Worm (Caenorhabditis elegans) whole organism, L4 larva: ENCODE results near the gene F40C5.2.

Experiments used
- D1046.2 ChIP-seq: fragments of 200-800 bp; sonication (Bioruptor generic); IDR thresholded peaks from 2 replicates; pipeline ENCODE4 v1.3.6; 2022; ENCODE audit warnings: missing genetic modification characterization, missing compliant biosample characterization
- F37D6.2 ChIP-seq: sonication (generic microtip); optimal IDR thresholded peaks from 2 replicates; lab custom pipeline; 2016; ENCODE audit warnings: mild to moderate bottlenecking, missing genetic modification characterization, missing compliant biosample characterization
- F44E2.7 ChIP-seq: fragments of 200-800 bp; sonication (Bioruptor generic); IDR thresholded peaks from 2 replicates; pipeline ENCODE4 v2.1.2; 2022; ENCODE audit warnings: missing genetic modification characterization, missing compliant biosample characterization
- F49E8.2 ChIP-seq: sonication (generic microtip); optimal IDR thresholded peaks from 2 replicates; lab custom pipeline; 2016; ENCODE audit warnings: missing compliant biosample characterization, mild to moderate bottlenecking, missing genetic modification characterization, borderline replicate concordance
- Y75B8A.6 ChIP-seq: fragments of 200-800 bp; sonication (Bioruptor generic); IDR thresholded peaks from 2 replicates; pipeline ENCODE4 v1.3.6; 2022; ENCODE audit warnings: missing genetic modification reagents, missing genetic modification characterization, missing compliant biosample characterization
- aha-1 ChIP-seq: fragments of 150-350 bp; peaks from one replicate; lab custom pipeline; 2014; ENCODE audit warnings: missing biosample characterization, missing genetic modification characterization
- ama-1 ChIP-seq: fragments of 150-350 bp; optimal IDR thresholded peaks from 2 replicates; lab custom pipeline; 2014; ENCODE audit warnings: inconsistent platforms, mixed read lengths
- ceh-28 ChIP-seq: fragments of 150-350 bp; optimal IDR thresholded peaks from 2 replicates; lab custom pipeline; 2014; ENCODE audit warnings: missing biosample characterization, missing genetic modification reagents, missing genetic modification characterization
- ceh-44 ChIP-seq: fragments of 200-800 bp; sonication (Bioruptor generic); IDR thresholded peaks from 2 replicates; pipeline ENCODE4 v1.3.6; 2022; ENCODE audit warnings: missing genetic modification reagents, missing genetic modification characterization, missing compliant biosample characterization
- ceh-62 ChIP-seq: sonication (generic microtip); optimal IDR thresholded peaks from 2 replicates; lab custom pipeline; 2017; ENCODE audit warnings: missing biosample characterization, missing genetic modification characterization
- daf-16 ChIP-seq, 3 experiments: sonication (generic microtip); optimal IDR thresholded peaks; 2 replicates each; lab custom pipeline; 2016 to 2017; ENCODE audit warnings: missing genetic modification characterization in 3 of 3, missing genetic modification reagents in 3 of 3, mild to moderate bottlenecking in 2 of 3, missing compliant biosample characterization in 2 of 3, missing biosample characterization in 1 of 3, moderate library complexity in 1 of 3
- daf-19 ChIP-seq: fragments of 200-800 bp; sonication (Bioruptor generic); conservative IDR thresholded peaks from 2 replicates; pipeline ENCODE4 v1.3.6; 2022; ENCODE audit warnings: missing genetic modification characterization, missing compliant biosample characterization
- dmd-6 ChIP-seq: fragments of 200-800 bp; sonication (Bioruptor generic); IDR thresholded peaks from 2 replicates; pipeline ENCODE4 v1.3.6; 2022; ENCODE audit warnings: missing genetic modification reagents, missing genetic modification characterization, missing compliant biosample characterization
- dpl-1 ChIP-seq: fragments of 150-350 bp; optimal IDR thresholded peaks from 2 replicates; lab custom pipeline; 2014; ENCODE audit warnings: missing biosample characterization, missing genetic modification reagents, missing genetic modification characterization
- dve-1 ChIP-seq: sonication (generic microtip); optimal IDR thresholded peaks from 2 replicates; lab custom pipeline; 2017; ENCODE audit warnings: antibody characterized with exemption, mild to moderate bottlenecking, missing genetic modification characterization, missing compliant biosample characterization; ENCODE audit not compliant: insufficient read depth
- gei-8 ChIP-seq: fragments of 200-800 bp; sonication (Bioruptor generic); optimal IDR thresholded peaks from 2 replicates; lab custom pipeline; 2018; ENCODE audit warnings: mild to moderate bottlenecking, missing genetic modification characterization, missing compliant biosample characterization
- hlh-11 ChIP-seq: fragments of 200-800 bp; sonication (Bioruptor generic); optimal IDR thresholded peaks from 2 replicates; lab custom pipeline; 2018; ENCODE audit warnings: mild to moderate bottlenecking, missing genetic modification characterization, missing compliant biosample characterization
- hlh-30 ChIP-seq: sonication (generic microtip); optimal IDR thresholded peaks from 2 replicates; lab custom pipeline; 2017; ENCODE audit warnings: antibody characterized with exemption, mild to moderate bottlenecking, missing genetic modification characterization, missing compliant biosample characterization; ENCODE audit not compliant: insufficient read depth
- hmg-1.1 ChIP-seq: fragments of 200-800 bp; sonication (Bioruptor generic); IDR thresholded peaks from 2 replicates; pipeline ENCODE4 v1.3.6; 2022; ENCODE audit warnings: missing genetic modification reagents, missing genetic modification characterization, missing compliant biosample characterization
- lin-29 ChIP-seq: fragments of 200-800 bp; sonication (Bioruptor generic); IDR thresholded peaks from 2 replicates; pipeline ENCODE4 v1.3.6; 2022; ENCODE audit warnings: missing genetic modification reagents, missing genetic modification characterization, missing compliant biosample characterization
- lin-38 ChIP-seq: fragments of 200-800 bp; sonication (Bioruptor generic); IDR thresholded peaks from 2 replicates; pipeline ENCODE4 v1.3.6; 2022; ENCODE audit warnings: missing genetic modification reagents, missing genetic modification characterization, missing compliant biosample characterization
- lir-3 ChIP-seq: sonication (generic microtip); optimal IDR thresholded peaks from 2 replicates; lab custom pipeline; 2016; ENCODE audit warnings: mild to moderate bottlenecking, missing genetic modification characterization, missing compliant biosample characterization
- lsy-2 ChIP-seq, 2 experiments: fragments of 150-350 bp in 1 of 2; sonication (generic microtip) in 1 of 2; optimal IDR thresholded peaks; 2 replicates each; lab custom pipeline; 2014 to 2017; ENCODE audit warnings: missing biosample characterization in 2 of 2, missing genetic modification characterization in 2 of 2
- mdl-1 ChIP-seq, 2 experiments: fragments of 150-350 bp in 1 of 2; sonication (generic microtip) in 1 of 2; optimal IDR thresholded peaks; 2 replicates each; lab custom pipeline; 2014 to 2017; ENCODE audit warnings: missing biosample characterization in 2 of 2, missing genetic modification characterization in 2 of 2
- mdt-29 ChIP-seq: fragments of 200-800 bp; sonication (Bioruptor generic); IDR thresholded peaks from 2 replicates; pipeline ENCODE4 v1.3.6; 2022; ENCODE audit warnings: missing genetic modification reagents, missing genetic modification characterization, missing compliant biosample characterization
- mxl-3 ChIP-seq: fragments of 200-800 bp; sonication (Bioruptor generic); optimal IDR thresholded peaks from 2 replicates; lab custom pipeline; 2018; ENCODE audit warnings: mild to moderate bottlenecking, missing genetic modification characterization, missing compliant biosample characterization
- nhr-10 ChIP-seq: fragments of 150-350 bp; optimal IDR thresholded peaks from 2 replicates; lab custom pipeline; 2014; ENCODE audit warnings: missing biosample characterization, missing genetic modification characterization
- nhr-102 ChIP-seq: sonication (generic microtip); optimal IDR thresholded peaks from 2 replicates; lab custom pipeline; 2016; ENCODE audit warnings: mild to moderate bottlenecking, missing genetic modification characterization, moderate library complexity, missing compliant biosample characterization
- nhr-28 ChIP-seq: fragments of 150-350 bp; optimal IDR thresholded peaks from 2 replicates; lab custom pipeline; 2014; ENCODE audit warnings: missing biosample characterization, missing genetic modification characterization
- nhr-41 ChIP-seq: fragments of 200-800 bp; sonication (Bioruptor generic); IDR thresholded peaks from 2 replicates; pipeline ENCODE4 v1.3.6; 2022; ENCODE audit warnings: missing genetic modification reagents, missing genetic modification characterization, missing compliant biosample characterization
- nhr-42 ChIP-seq: fragments of 200-800 bp; sonication (Bioruptor generic); IDR thresholded peaks from 2 replicates; pipeline ENCODE4 v1.3.6; 2022; ENCODE audit warnings: missing genetic modification characterization, missing compliant biosample characterization
- nhr-48 ChIP-seq: sonication (generic microtip); optimal IDR thresholded peaks from 2 replicates; lab custom pipeline; 2016; ENCODE audit warnings: mild to moderate bottlenecking, missing genetic modification characterization, missing compliant biosample characterization
- pha-4 ChIP-seq, 2 experiments: fragments of 150-350 bp in 1 of 2; fragments of 200-800 bp in 1 of 2; sonication (Bioruptor generic) in 1 of 2; IDR thresholded peaks in 1 of 2; optimal IDR thresholded peaks in 1 of 2; 2 replicates each; pipeline versions ENCODE4 v1.3.6 to Lab custom; 2014 to 2022; ENCODE audit warnings: missing genetic modification characterization in 2 of 2, missing genetic modification reagents in 2 of 2, missing biosample characterization in 1 of 2, missing compliant biosample characterization in 1 of 2
- php-3 ChIP-seq: fragments of 200-800 bp; sonication (Bioruptor generic); IDR thresholded peaks from 2 replicates; pipeline ENCODE4 v1.3.6; 2022; ENCODE audit warnings: missing genetic modification reagents, missing genetic modification characterization, missing compliant biosample characterization
- pqm-1 ChIP-seq: sonication (generic microtip); optimal IDR thresholded peaks from 2 replicates; lab custom pipeline; 2017; ENCODE audit warnings: missing biosample characterization, missing genetic modification characterization
- saeg-2 ChIP-seq: fragments of 200-800 bp; sonication (Bioruptor generic); IDR thresholded peaks from 2 replicates; pipeline ENCODE4 v1.3.6; 2022; ENCODE audit warnings: missing genetic modification reagents, missing genetic modification characterization, missing compliant biosample characterization
- set-16 ChIP-seq: fragments of 200-800 bp; sonication (Bioruptor generic); IDR thresholded peaks from 2 replicates; pipeline ENCODE4 v1.3.6; 2022; ENCODE audit warnings: missing genetic modification reagents, missing genetic modification characterization, missing compliant biosample characterization
- snpc-4 ChIP-seq: fragments of 150-350 bp; optimal IDR thresholded peaks from 2 replicates; lab custom pipeline; 2014; ENCODE audit warnings: missing biosample characterization, missing genetic modification characterization
- spr-1 ChIP-seq: sonication (generic microtip); optimal IDR thresholded peaks from 2 replicates; lab custom pipeline; 2016; ENCODE audit warnings: mild to moderate bottlenecking, missing genetic modification characterization, missing compliant biosample characterization
- spr-3 ChIP-seq: fragments of 200-800 bp; sonication (Bioruptor generic); optimal IDR thresholded peaks from 2 replicates; lab custom pipeline; 2018; ENCODE audit warnings: mild to moderate bottlenecking, missing genetic modification characterization, missing compliant biosample characterization
- unc-62 ChIP-seq, 3 experiments: fragments of 150-350 bp in 1 of 3; sonication (generic microtip); optimal IDR thresholded peaks in 2 of 3; peaks in 1 of 3; 1 replicate in 1 of 3; 2 replicates in 2 of 3; lab custom pipeline; 2014 to 2017; ENCODE audit warnings: missing biosample characterization in 3 of 3, missing genetic modification characterization in 3 of 3, missing genetic modification reagents in 3 of 3, missing genotype in 1 of 3
- zfp-2 ChIP-seq: sonication (generic microtip); optimal IDR thresholded peaks from 2 replicates; lab custom pipeline; 2016; ENCODE audit warnings: mild to moderate bottlenecking, missing genetic modification characterization, missing compliant biosample characterization
- zfp-3 ChIP-seq: fragments of 200-800 bp; sonication (Bioruptor generic); conservative IDR thresholded peaks from 2 replicates; pipeline ENCODE4 v1.3.6; 2022; ENCODE audit warnings: missing genetic modification reagents, missing genetic modification characterization, missing compliant biosample characterization
- zip-2 ChIP-seq: fragments of 150-350 bp; optimal IDR thresholded peaks from 2 replicates; lab custom pipeline; 2014; ENCODE audit warnings: missing biosample characterization, missing genetic modification characterization

Gene F40C5.2

DNA sequence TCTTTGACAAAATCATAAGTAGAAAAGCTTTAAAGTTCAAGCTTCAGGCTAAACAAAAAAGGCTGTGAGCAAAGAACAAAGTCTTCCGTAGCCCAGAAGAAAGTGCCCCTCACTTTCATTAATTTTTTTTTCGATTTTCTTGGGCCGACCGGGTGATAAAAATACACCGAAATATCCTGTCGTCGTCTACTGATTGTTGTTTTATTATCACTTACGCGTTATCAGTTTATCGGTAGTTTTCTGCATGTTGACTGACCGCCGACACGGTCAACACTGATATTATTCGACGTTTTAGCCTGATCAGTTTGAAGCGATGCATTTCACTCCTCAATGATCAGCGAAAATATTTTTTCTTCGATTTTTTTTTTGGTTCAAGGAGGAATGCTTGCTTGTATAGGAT lies 9.6 kb downstream of the F40C5.2 start:
- TF ChIP-seq dmd-6 (GFP tag; lab: Robert Waterston, UW) (peak; percentile 30; the same call in 1 of the 2 replicates), daf-16 (GFP tag; optimal IDR thresholded peaks at IDR 0.05; lab: Kevin White, UChicago) (no peak), daf-16 (tag; optimal IDR thresholded peaks at IDR 0.05; lab: Kevin White, UChicago) (peak; percentile 97), hlh-11 (peak; percentile 16), hmg-1.1 (no peak), php-3 (0 out of 2 replicates have a peak, but pooled peaks have one; percentile 45), nhr-28 (tag; lab: Kevin White, UChicago) (peak; percentile 51), pqm-1 (tag; lab: Kevin White, UChicago) (peak; percentile 50), ceh-28 (no peak), spr-1 (no peak)
- TF ChIP-seq, all 104 proteins: peak for 6

ce11 chrV:3581034-3581433 lies 10.2 kb downstream of the F40C5.2 start:
- TF ChIP-seq hlh-30 (tag; lab: Kevin White, UChicago), result peak; percentile 36
- TF ChIP-seq ceh-44 (GFP tag; lab: Robert Waterston, UW), result no peak
- TF ChIP-seq lin-38, result no peak
- no peak for TF ChIP-seq ama-1 (lab: Kevin White, UChicago)
- TF ChIP-seq php-3, result no peak
- TF ChIP-seq snpc-4 (tag; lab: Kevin White, UChicago), result no peak
- TF ChIP-seq nhr-28 (tag; lab: Kevin White, UChicago), result peak; percentile 20
- no peak for TF ChIP-seq zip-2
- peak; percentile 35 for TF ChIP-seq dve-1 (tag; lab: Kevin White, UChicago)
- TF ChIP-seq daf-16 (GFP tag; optimal IDR thresholded peaks at IDR 0.05; lab: Kevin White, UChicago), result peak in 1 of 2 experiments; percentile 20
- TF ChIP-seq daf-16 (tag; optimal IDR thresholded peaks at IDR 0.05; lab: Kevin White, UChicago), result peak; percentile 88
- TF ChIP-seq F44E2.7 (GFP tag; lab: Robert Waterston, UW), result no peak
- TF ChIP-seq lsy-2 (tag; optimal IDR thresholded peaks at IDR 0.05; lab: Kevin White, UChicago), result no peak
- TF ChIP-seq aha-1 (tag; lab: Kevin White, UChicago), result peak; percentile 92
- no peak for TF ChIP-seq mxl-3 (GFP tag; lab: Kevin White, UChicago)
- no peak for TF ChIP-seq D1046.2
- peak in 1 of 2 experiments; percentile 4 for TF ChIP-seq mdl-1 (tag; optimal IDR thresholded peaks at IDR 0.05; lab: Kevin White, UChicago)
- no peak for TF ChIP-seq Y75B8A.6 (GFP tag; lab: Robert Waterston, UW)
- peak; percentile 9 for TF ChIP-seq hlh-11

DNA sequence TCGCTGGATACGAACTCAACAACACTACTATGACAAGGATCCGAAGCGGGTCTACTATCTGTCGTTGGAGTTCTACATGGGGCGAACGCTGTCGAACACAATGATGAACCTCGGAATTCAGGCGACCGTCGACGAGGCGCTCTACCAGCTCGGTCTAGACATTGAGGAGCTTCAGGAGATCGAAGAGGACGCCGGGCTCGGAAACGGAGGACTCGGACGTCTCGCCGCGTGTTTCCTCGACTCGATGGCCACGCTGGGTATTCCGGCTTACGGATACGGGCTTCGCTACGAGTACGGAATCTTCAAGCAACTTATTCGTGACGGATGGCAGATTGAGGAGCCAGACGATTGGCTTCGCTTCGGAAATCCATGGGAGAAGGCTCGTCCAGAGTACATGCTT lies 10.8 kb downstream of the F40C5.2 start:
- TF ChIP-seq F49E8.2 (tag; lab: Kevin White, UChicago), result no peak
- TF ChIP-seq nhr-102 (tag; lab: Kevin White, UChicago), result no peak
- no peak for TF ChIP-seq zfp-2 (tag; lab: Kevin White, UChicago)
- no peak for TF ChIP-seq dpl-1 (GFP tag; lab: Kevin White, UChicago)
- peak; percentile 80 for TF ChIP-seq set-16 (GFP tag; lab: Robert Waterston, UW)
- TF ChIP-seq unc-62 (GFP tag; optimal IDR thresholded peaks at IDR 0.05 in 1 of 2; lab: Kevin White, UChicago), result peak in 1 of 2 experiments; percentile 75
- no peak for TF ChIP-seq unc-62 (tag; optimal IDR thresholded peaks at IDR 0.05; lab: Kevin White, UChicago)
- TF ChIP-seq ceh-62 (tag; lab: Kevin White, UChicago), result no peak
- no peak for TF ChIP-seq php-3
- no peak for TF ChIP-seq nhr-28 (tag; lab: Kevin White, UChicago)
- TF ChIP-seq ceh-28, result no peak

- TF ChIP-seq spr-3 (no peak), pha-4 (GFP tag; IDR thresholded peaks at IDR 0.05; lab: Robert Waterston, UW) (peak; percentile 75; the same call in 1 of the 2 replicates), pha-4 (tag; optimal IDR thresholded peaks at IDR 0.05; lab: Kevin White, UChicago) (no peak), nhr-10 (no peak), nhr-42 (GFP tag; lab: Robert Waterston, UW) (no peak), nhr-48 (peak; percentile 20), daf-19 (GFP tag; lab: Robert Waterston, UW) (no peak), lir-3 (tag; lab: Kevin White, UChicago) (no peak), zip-2 (no peak), gei-8 (GFP tag; lab: Kevin White, UChicago) (no peak), mxl-3 (GFP tag; lab: Kevin White, UChicago) (no peak), zfp-3 (no peak; the same call in 1 of the 2 replicates), lin-38 (peak; percentile 70; the same call in 1 of the 2 replicates), aha-1 (tag; lab: Kevin White, UChicago) (no peak), saeg-2 (GFP tag; lab: Robert Waterston, UW) (no peak), mdt-29 (GFP tag; lab: Robert Waterston, UW) (no peak), spr-1 (no peak), F37D6.2 (tag; lab: Kevin White, UChicago) (no peak), lin-29 (GFP tag; lab: Robert Waterston, UW) (no peak), nhr-41 (GFP tag; lab: Robert Waterston, UW) (no peak)
Measured at ce11 chrV:3582086-3582485, 11.3 kb downstream of the F40C5.2 start.
